Fruit fly (Drosophila melanogaster) whole organism, wandering third instar larva: ENCODE measurements around the gene CG5245.

Experiments
- Abd-B ChIP-seq: fragments of >200 bp; optimal IDR thresholded peaks from 2 replicates; lab custom pipeline; 2017; ENCODE audit warnings: missing biosample characterization, missing genetic modification characterization
- CG32264 ChIP-seq: fragments of 200-800 bp; sonication (Bioruptor generic); optimal IDR thresholded peaks from 2 replicates; lab custom pipeline; 2016; ENCODE audit warnings: missing biosample characterization, missing genetic modification characterization
- CG9705 ChIP-seq: fragments of 200-800 bp; sonication (Bioruptor generic); optimal IDR thresholded peaks from 2 replicates; lab custom pipeline; 2018; ENCODE audit warnings: missing biosample characterization, mild to moderate bottlenecking, missing genetic modification characterization
- CrebA ChIP-seq: fragments of 200-800 bp; sonication (Bioruptor generic); optimal IDR thresholded peaks from 2 replicates; lab custom pipeline; 2016; ENCODE audit warnings: missing biosample characterization, mild to moderate bottlenecking, missing genetic modification characterization, borderline replicate concordance
- Dif ChIP-seq: fragments of 200-275, 200-300 bp; sonication (Bioruptor generic); optimal IDR thresholded peaks from 2 replicates; lab custom pipeline; 2018; ENCODE audit warnings: missing biosample characterization, missing genetic modification characterization; ENCODE audit not compliant: partially characterized antibody
- GATAd ChIP-seq: sonication (Bioruptor generic); optimal IDR thresholded peaks from 2 replicates; lab custom pipeline; 2016; ENCODE audit warnings: missing biosample characterization, missing genetic modification characterization
- HLH106 ChIP-seq: fragments of 200-800 bp; optimal IDR thresholded peaks from 3 replicates; lab custom pipeline; 2019; ENCODE audit warnings: missing biosample characterization, mild to moderate bottlenecking, missing genetic modification characterization, moderate library complexity
- Hr78 ChIP-seq: fragments of >200 bp; optimal IDR thresholded peaks from 2 replicates; lab custom pipeline; 2017; ENCODE audit warnings: missing biosample characterization, missing genetic modification characterization
- Hr83 ChIP-seq: fragments of 200-300 bp; sonication (Bioruptor generic); optimal IDR thresholded peaks from 2 replicates; lab custom pipeline; 2016; ENCODE audit warnings: missing biosample characterization, mild to moderate bottlenecking, missing genetic modification characterization, moderate library complexity; ENCODE audit not compliant: poor library complexity, severe bottlenecking
- Jra ChIP-seq: sonication (Bioruptor generic); optimal IDR thresholded peaks from 2 replicates; lab custom pipeline; 2016; ENCODE audit warnings: missing biosample characterization, missing genetic modification characterization
- Myc ChIP-seq: fragments of >200 bp; optimal IDR thresholded peaks from 2 replicates; lab custom pipeline; 2017
- N ChIP-seq: fragments of >200 bp; optimal IDR thresholded peaks from 2 replicates; lab custom pipeline; 2018; ENCODE audit warnings: missing biosample characterization, missing external identifiers, missing genetic modification characterization
- OdsH ChIP-seq: fragments of 200-800 bp; sonication (Bioruptor generic); optimal IDR thresholded peaks from 2 replicates; lab custom pipeline; 2016; ENCODE audit warnings: missing biosample characterization, mild to moderate bottlenecking, missing genetic modification characterization
- Rel ChIP-seq, 2 experiments: fragments of 200-800 bp; sonication (Bioruptor generic) in 1 of 2; optimal IDR thresholded peaks; 2 replicates in 1 of 2; 3 replicates in 1 of 2; lab custom pipeline; 2016 to 2019; ENCODE audit warnings: mild to moderate bottlenecking in 2 of 2, missing biosample characterization in 2 of 2, missing genetic modification characterization in 2 of 2, moderate library complexity in 1 of 2
- Sp1 ChIP-seq: fragments of 200-800 bp; sonication (Bioruptor generic); optimal IDR thresholded peaks from 3 replicates; lab custom pipeline; 2019; ENCODE audit warnings: missing biosample characterization, mild to moderate bottlenecking, missing genetic modification characterization, moderate library complexity
- Vsx2 ChIP-seq: fragments of 200-300, 225-300 bp; sonication (Bioruptor generic); optimal IDR thresholded peaks from 2 replicates; lab custom pipeline; 2018; ENCODE audit warnings: missing biosample characterization, missing genetic modification characterization; ENCODE audit not compliant: partially characterized antibody
- br ChIP-seq: fragments of 200-800 bp; sonication (Bioruptor generic); optimal IDR thresholded peaks from 2 replicates; lab custom pipeline; 2016; ENCODE audit warnings: missing biosample characterization, missing genetic modification characterization
- brk ChIP-seq: fragments of 200-800 bp; sonication (Bioruptor generic); optimal IDR thresholded peaks from 2 replicates; lab custom pipeline; 2016; ENCODE audit warnings: missing biosample characterization, mild to moderate bottlenecking, missing genetic modification characterization
- dl ChIP-seq, 2 experiments: fragments of 175-275, 200-275 bp in 1 of 2; fragments of 200-275 bp in 1 of 2; sonication (Bioruptor generic); optimal IDR thresholded peaks; lab custom pipeline; 2018; ENCODE audit warnings: mild to moderate bottlenecking in 2 of 2, missing biosample characterization in 2 of 2, missing genetic modification characterization in 2 of 2, moderate library complexity in 2 of 2; ENCODE audit not compliant: partially characterized antibody in 2 of 2, insufficient read depth in 1 of 2
- dmrt93B ChIP-seq: fragments of 200-800 bp; sonication (Bioruptor generic); optimal IDR thresholded peaks from 2 replicates; lab custom pipeline; 2018; ENCODE audit warnings: missing biosample characterization, mild to moderate bottlenecking, missing genetic modification characterization
- dsf ChIP-seq: sonication (Bioruptor generic); optimal IDR thresholded peaks from 2 replicates; lab custom pipeline; 2016; ENCODE audit warnings: missing biosample characterization, missing genetic modification characterization, borderline replicate concordance
- ey ChIP-seq: fragments of 200-800 bp; sonication (Bioruptor generic); optimal IDR thresholded peaks from 2 replicates; lab custom pipeline; 2016; ENCODE audit warnings: missing biosample characterization, missing genetic modification characterization
- foxo ChIP-seq, 2 experiments: fragments of 200-800 bp; sonication (Bioruptor generic); optimal IDR thresholded peaks; 2 replicates in 1 of 2; 3 replicates in 1 of 2; lab custom pipeline; 2016 to 2017; ENCODE audit warnings: missing biosample characterization in 2 of 2, missing genetic modification characterization in 2 of 2
- h ChIP-seq: fragments of 200-800 bp; sonication (Bioruptor generic); optimal IDR thresholded peaks from 3 replicates; lab custom pipeline; 2016; ENCODE audit warnings: missing biosample characterization, mild to moderate bottlenecking, missing genetic modification characterization
- jim ChIP-seq: fragments of 175-275, 200-325 bp; sonication (Bioruptor generic); optimal IDR thresholded peaks from 2 replicates; lab custom pipeline; 2016; ENCODE audit warnings: missing biosample characterization, mild to moderate bottlenecking, missing genetic modification characterization
- lola ChIP-seq: fragments of >200 bp; optimal IDR thresholded peaks from 2 replicates; lab custom pipeline; 2017; ENCODE audit warnings: missing biosample characterization, missing genetic modification characterization
- pan ChIP-seq: fragments of >200 bp; optimal IDR thresholded peaks from 2 replicates; lab custom pipeline; 2017
- psq ChIP-seq: fragments of 200-800 bp; sonication (Bioruptor generic); optimal IDR thresholded peaks from 3 replicates; lab custom pipeline; 2017; ENCODE audit warnings: missing biosample characterization, mild to moderate bottlenecking, missing genetic modification characterization, moderate library complexity
- rgr ChIP-seq: fragments of 200-800 bp; sonication (Bioruptor generic); optimal IDR thresholded peaks from 3 replicates; lab custom pipeline; 2016; ENCODE audit warnings: missing biosample characterization, mild to moderate bottlenecking, missing genetic modification characterization
- sage ChIP-seq: fragments of 200-800 bp; sonication (Bioruptor generic); optimal IDR thresholded peaks from 2 replicates; lab custom pipeline; 2016; ENCODE audit warnings: missing biosample characterization, mild to moderate bottlenecking, missing genetic modification characterization
- sv ChIP-seq: fragments of 200-800 bp; sonication (Bioruptor generic); optimal IDR thresholded peaks from 3 replicates; lab custom pipeline; 2016; ENCODE audit warnings: missing biosample characterization, missing genetic modification characterization
- tai ChIP-seq: sonication (Bioruptor generic); optimal IDR thresholded peaks from 2 replicates; lab custom pipeline; 2016; ENCODE audit warnings: missing biosample characterization, missing genetic modification characterization
- usp ChIP-seq: fragments of >200 bp; optimal IDR thresholded peaks from 2 replicates; lab custom pipeline; 2017; ENCODE audit warnings: missing biosample characterization, missing genetic modification characterization
- woc ChIP-seq: sonication (Bioruptor generic); optimal IDR thresholded peaks from 2 replicates; lab custom pipeline; 2016; ENCODE audit warnings: missing biosample characterization, mild to moderate bottlenecking, missing genetic modification characterization

Gene CG5245

dm6 chr3R:12442601-12443533 is 13.5 kb downstream of the CG5245 start (continued):
- TF ChIP-seq Hr83 (GFP tag; lab: Kevin White, UChicago) = peak; percentile 56
- TF ChIP-seq, all 38 proteins: peak for 20

- TF ChIP-seq HLH106 (tag; lab: Kevin White, UChicago) (no peak), sv (GFP tag; lab: Kevin White, UChicago) (no peak), Hr83 (GFP tag; lab: Kevin White, UChicago) (peak; percentile 20), lola (GFP tag; lab: Kevin White, UChicago) (peak; percentile 58), Rel (GFP tag; optimal IDR thresholded peaks at IDR 0.05; lab: Kevin White, UChicago) (no peak), Rel (tag; optimal IDR thresholded peaks at IDR 0.05; lab: Kevin White, UChicago) (peak; percentile 12)
Measured at dm6 chr3R:12443769-12444168, 14.4 kb downstream of the CG5245 start.

- TF ChIP-seq Jra (GFP tag; lab: Kevin White, UChicago) (no peak), brk (GFP tag; lab: Kevin White, UChicago) (no peak), Vsx2 (no peak), psq (GFP tag; lab: Kevin White, UChicago) (no peak), sage (GFP tag; lab: Kevin White, UChicago) (no peak), lola (GFP tag; lab: Kevin White, UChicago) (no peak), foxo (GFP tag; optimal IDR thresholded peaks at IDR 0.05; lab: Kevin White, UChicago) (no peak), h (GFP tag; lab: Kevin White, UChicago) (peak; percentile 43), Rel (GFP tag; optimal IDR thresholded peaks at IDR 0.05; lab: Kevin White, UChicago) (no peak), Rel (tag; optimal IDR thresholded peaks at IDR 0.05; lab: Kevin White, UChicago) (peak; percentile 14)
- TF ChIP-seq, all 38 proteins: peak for 2
Measured at dm6 chr3R:12445468-12445867, 16.1 kb downstream of the CG5245 start.

dm6 chr3R:12447353-12447752 is 18.0 kb downstream of the CG5245 start, which contains the start of gene vrs:
vrs (plus strand) TSS chr3R:12447653.
- no peak for TF ChIP-seq OdsH (GFP tag; lab: Kevin White, UChicago)

- TF ChIP-seq dmrt93B (GFP tag; lab: Kevin White, UChicago) (no peak), HLH106 (tag; lab: Kevin White, UChicago) (no peak), Hr78 (GFP tag; lab: Kevin White, UChicago) (no peak), CG32264 (GFP tag; lab: Kevin White, UChicago) (no peak), ey (GFP tag; lab: Kevin White, UChicago) (no peak), Dif (no peak), Sp1 (no peak)
- TF ChIP-seq, all 38 proteins: peak for 0
Measured at dm6 chr3R:12448344-12448743, 19.0 kb downstream of the CG5245 start.

- no peak for TF ChIP-seq Myc (lab: Kevin White, UChicago)
- no peak for TF ChIP-seq Vsx2
- TF ChIP-seq foxo (GFP tag; optimal IDR thresholded peaks at IDR 0.05; lab: Kevin White, UChicago) = peak; percentile 100
- no peak for TF ChIP-seq dl (GFP tag; optimal IDR thresholded peaks at IDR 0.05; lab: Kevin White, UChicago; ENCODE audit: insufficient read depth in 1 of 2, partially characterized antibody in 2 of 2)
- peak; percentile 99 for TF ChIP-seq sv (GFP tag; lab: Kevin White, UChicago)
- peak; percentile 100 for TF ChIP-seq HLH106 (tag; lab: Kevin White, UChicago)
- peak; percentile 24 for TF ChIP-seq jim
- TF ChIP-seq br (GFP tag; lab: Kevin White, UChicago) = peak; percentile 100
- TF ChIP-seq Jra (GFP tag; lab: Kevin White, UChicago) = peak; percentile 99
- no peak for TF ChIP-seq CrebA (GFP tag; lab: Kevin White, UChicago)
- TF ChIP-seq OdsH (GFP tag; lab: Kevin White, UChicago) = peak; percentile 100
- no peak for TF ChIP-seq Hr78 (GFP tag; lab: Kevin White, UChicago)
- peak; percentile 98 for TF ChIP-seq tai (GFP tag; lab: Kevin White, UChicago)
- TF ChIP-seq Rel (GFP tag; optimal IDR thresholded peaks at IDR 0.05; lab: Kevin White, UChicago) = peak; percentile 99
- peak; percentile 98 for TF ChIP-seq Rel (tag; optimal IDR thresholded peaks at IDR 0.05; lab: Kevin White, UChicago)
- TF ChIP-seq pan (lab: Kevin White, UChicago) = no peak
- no peak for TF ChIP-seq Abd-B (GFP tag; lab: Kevin White, UChicago)
- peak; percentile 100 for TF ChIP-seq Sp1
- TF ChIP-seq lola (GFP tag; lab: Kevin White, UChicago) = no peak
- peak; percentile 98 for TF ChIP-seq dsf (GFP tag; lab: Kevin White, UChicago)
- TF ChIP-seq N (GFP tag; lab: Kevin White, UChicago) = no peak
- TF ChIP-seq GATAd = no peak
- TF ChIP-seq CG9705 (GFP tag; lab: Kevin White, UChicago) = peak; percentile 100
- TF ChIP-seq h (GFP tag; lab: Kevin White, UChicago) = peak; percentile 100
- TF ChIP-seq sage (GFP tag; lab: Kevin White, UChicago) = peak; percentile 100
- TF ChIP-seq usp (GFP tag; lab: Kevin White, UChicago) = no peak
- TF ChIP-seq dmrt93B (GFP tag; lab: Kevin White, UChicago) = peak; percentile 99
- peak; percentile 100 for TF ChIP-seq woc
- TF ChIP-seq rgr (GFP tag; lab: Kevin White, UChicago) = peak; percentile 100
Measured at dm6 chr3R:12448889-12449314, 19.5 kb downstream of the CG5245 start, which contains the start of gene CG18549. CG18549 (plus strand) TSS chr3R:12449296.
